Fruit fly (Drosophila melanogaster) whole organism, wandering third instar larva: Measurements from ENCODE around the gene cpb.

Experiments
- Abd-B ChIP-seq: fragments of >200 bp; optimal IDR thresholded peaks from 2 replicates; lab custom pipeline; 2017; ENCODE audit warnings: missing biosample characterization, missing genetic modification characterization
- CG32264 ChIP-seq: fragments of 200-800 bp; sonication (Bioruptor generic); optimal IDR thresholded peaks from 2 replicates; lab custom pipeline; 2016; ENCODE audit warnings: missing biosample characterization, missing genetic modification characterization
- CG9705 ChIP-seq: fragments of 200-800 bp; sonication (Bioruptor generic); optimal IDR thresholded peaks from 2 replicates; lab custom pipeline; 2018; ENCODE audit warnings: missing biosample characterization, mild to moderate bottlenecking, missing genetic modification characterization
- CrebA ChIP-seq: fragments of 200-800 bp; sonication (Bioruptor generic); optimal IDR thresholded peaks from 2 replicates; lab custom pipeline; 2016; ENCODE audit warnings: missing biosample characterization, mild to moderate bottlenecking, missing genetic modification characterization, borderline replicate concordance
- Dfd ChIP-seq: fragments of >200 bp; optimal IDR thresholded peaks from 2 replicates; lab custom pipeline; 2017; ENCODE audit warnings: missing biosample characterization, missing genetic modification characterization
- Dif ChIP-seq: fragments of 200-275, 200-300 bp; sonication (Bioruptor generic); optimal IDR thresholded peaks from 2 replicates; lab custom pipeline; 2018; ENCODE audit warnings: missing biosample characterization, missing genetic modification characterization; ENCODE audit not compliant: partially characterized antibody
- GATAd ChIP-seq: sonication (Bioruptor generic); optimal IDR thresholded peaks from 2 replicates; lab custom pipeline; 2016; ENCODE audit warnings: missing biosample characterization, missing genetic modification characterization
- HLH106 ChIP-seq: fragments of 200-800 bp; optimal IDR thresholded peaks from 3 replicates; lab custom pipeline; 2019; ENCODE audit warnings: missing biosample characterization, mild to moderate bottlenecking, missing genetic modification characterization, moderate library complexity
- Hnf4 ChIP-seq: fragments of 200-800 bp; sonication (Bioruptor generic); optimal IDR thresholded peaks from 2 replicates; lab custom pipeline; 2016; ENCODE audit warnings: missing biosample characterization, mild to moderate bottlenecking, missing genetic modification characterization
- Hr78 ChIP-seq: fragments of >200 bp; optimal IDR thresholded peaks from 2 replicates; lab custom pipeline; 2017; ENCODE audit warnings: missing biosample characterization, missing genetic modification characterization
- Hr83 ChIP-seq: fragments of 200-300 bp; sonication (Bioruptor generic); optimal IDR thresholded peaks from 2 replicates; lab custom pipeline; 2016; ENCODE audit warnings: missing biosample characterization, mild to moderate bottlenecking, missing genetic modification characterization, moderate library complexity; ENCODE audit not compliant: poor library complexity, severe bottlenecking
- Jra ChIP-seq: sonication (Bioruptor generic); optimal IDR thresholded peaks from 2 replicates; lab custom pipeline; 2016; ENCODE audit warnings: missing biosample characterization, missing genetic modification characterization
- Mio ChIP-seq: sonication (Bioruptor generic); optimal IDR thresholded peaks from 2 replicates; lab custom pipeline; 2016; ENCODE audit warnings: missing biosample characterization, missing genetic modification characterization
- Myc ChIP-seq: fragments of >200 bp; optimal IDR thresholded peaks from 2 replicates; lab custom pipeline; 2017
- N ChIP-seq: fragments of >200 bp; optimal IDR thresholded peaks from 2 replicates; lab custom pipeline; 2018; ENCODE audit warnings: missing biosample characterization, missing external identifiers, missing genetic modification characterization
- OdsH ChIP-seq: fragments of 200-800 bp; sonication (Bioruptor generic); optimal IDR thresholded peaks from 2 replicates; lab custom pipeline; 2016; ENCODE audit warnings: missing biosample characterization, mild to moderate bottlenecking, missing genetic modification characterization
- Rel ChIP-seq, 2 experiments: fragments of 200-800 bp; sonication (Bioruptor generic) in 1 of 2; optimal IDR thresholded peaks; 2 replicates in 1 of 2; 3 replicates in 1 of 2; lab custom pipeline; 2016 to 2019; ENCODE audit warnings: mild to moderate bottlenecking in 2 of 2, missing biosample characterization in 2 of 2, missing genetic modification characterization in 2 of 2, moderate library complexity in 1 of 2
- Sp1 ChIP-seq: fragments of 200-800 bp; sonication (Bioruptor generic); optimal IDR thresholded peaks from 3 replicates; lab custom pipeline; 2019; ENCODE audit warnings: missing biosample characterization, mild to moderate bottlenecking, missing genetic modification characterization, moderate library complexity
- Vsx2 ChIP-seq: fragments of 200-300, 225-300 bp; sonication (Bioruptor generic); optimal IDR thresholded peaks from 2 replicates; lab custom pipeline; 2018; ENCODE audit warnings: missing biosample characterization, missing genetic modification characterization; ENCODE audit not compliant: partially characterized antibody
- br ChIP-seq: fragments of 200-800 bp; sonication (Bioruptor generic); optimal IDR thresholded peaks from 2 replicates; lab custom pipeline; 2016; ENCODE audit warnings: missing biosample characterization, missing genetic modification characterization
- brk ChIP-seq: fragments of 200-800 bp; sonication (Bioruptor generic); optimal IDR thresholded peaks from 2 replicates; lab custom pipeline; 2016; ENCODE audit warnings: missing biosample characterization, mild to moderate bottlenecking, missing genetic modification characterization
- dl ChIP-seq, 2 experiments: fragments of 175-275, 200-275 bp in 1 of 2; fragments of 200-275 bp in 1 of 2; sonication (Bioruptor generic); optimal IDR thresholded peaks; lab custom pipeline; 2018; ENCODE audit warnings: mild to moderate bottlenecking in 2 of 2, missing biosample characterization in 2 of 2, missing genetic modification characterization in 2 of 2, moderate library complexity in 2 of 2; ENCODE audit not compliant: partially characterized antibody in 2 of 2, insufficient read depth in 1 of 2
- dmrt93B ChIP-seq: fragments of 200-800 bp; sonication (Bioruptor generic); optimal IDR thresholded peaks from 2 replicates; lab custom pipeline; 2018; ENCODE audit warnings: missing biosample characterization, mild to moderate bottlenecking, missing genetic modification characterization
- dsf ChIP-seq: sonication (Bioruptor generic); optimal IDR thresholded peaks from 2 replicates; lab custom pipeline; 2016; ENCODE audit warnings: missing biosample characterization, missing genetic modification characterization, borderline replicate concordance
- ey ChIP-seq: fragments of 200-800 bp; sonication (Bioruptor generic); optimal IDR thresholded peaks from 2 replicates; lab custom pipeline; 2016; ENCODE audit warnings: missing biosample characterization, missing genetic modification characterization
- foxo ChIP-seq, 2 experiments: fragments of 200-800 bp; sonication (Bioruptor generic); optimal IDR thresholded peaks; 2 replicates in 1 of 2; 3 replicates in 1 of 2; lab custom pipeline; 2016 to 2017; ENCODE audit warnings: missing biosample characterization in 2 of 2, missing genetic modification characterization in 2 of 2
- fru ChIP-seq: fragments of 200-800 bp; sonication (Bioruptor generic); optimal IDR thresholded peaks from 3 replicates; lab custom pipeline; 2016; ENCODE audit warnings: missing biosample characterization, mild to moderate bottlenecking, missing genetic modification characterization
- h ChIP-seq: fragments of 200-800 bp; sonication (Bioruptor generic); optimal IDR thresholded peaks from 3 replicates; lab custom pipeline; 2016; ENCODE audit warnings: missing biosample characterization, mild to moderate bottlenecking, missing genetic modification characterization
- jim ChIP-seq: fragments of 175-275, 200-325 bp; sonication (Bioruptor generic); optimal IDR thresholded peaks from 2 replicates; lab custom pipeline; 2016; ENCODE audit warnings: missing biosample characterization, mild to moderate bottlenecking, missing genetic modification characterization
- lola ChIP-seq: fragments of >200 bp; optimal IDR thresholded peaks from 2 replicates; lab custom pipeline; 2017; ENCODE audit warnings: missing biosample characterization, missing genetic modification characterization
- pan ChIP-seq: fragments of >200 bp; optimal IDR thresholded peaks from 2 replicates; lab custom pipeline; 2017
- psq ChIP-seq: fragments of 200-800 bp; sonication (Bioruptor generic); optimal IDR thresholded peaks from 3 replicates; lab custom pipeline; 2017; ENCODE audit warnings: missing biosample characterization, mild to moderate bottlenecking, missing genetic modification characterization, moderate library complexity
- rgr ChIP-seq: fragments of 200-800 bp; sonication (Bioruptor generic); optimal IDR thresholded peaks from 3 replicates; lab custom pipeline; 2016; ENCODE audit warnings: missing biosample characterization, mild to moderate bottlenecking, missing genetic modification characterization
- sage ChIP-seq: fragments of 200-800 bp; sonication (Bioruptor generic); optimal IDR thresholded peaks from 2 replicates; lab custom pipeline; 2016; ENCODE audit warnings: missing biosample characterization, mild to moderate bottlenecking, missing genetic modification characterization
- sv ChIP-seq: fragments of 200-800 bp; sonication (Bioruptor generic); optimal IDR thresholded peaks from 3 replicates; lab custom pipeline; 2016; ENCODE audit warnings: missing biosample characterization, missing genetic modification characterization
- tai ChIP-seq: sonication (Bioruptor generic); optimal IDR thresholded peaks from 2 replicates; lab custom pipeline; 2016; ENCODE audit warnings: missing biosample characterization, missing genetic modification characterization
- usp ChIP-seq: fragments of >200 bp; optimal IDR thresholded peaks from 2 replicates; lab custom pipeline; 2017; ENCODE audit warnings: missing biosample characterization, missing genetic modification characterization
- woc ChIP-seq: sonication (Bioruptor generic); optimal IDR thresholded peaks from 2 replicates; lab custom pipeline; 2016; ENCODE audit warnings: missing biosample characterization, mild to moderate bottlenecking, missing genetic modification characterization

cpb gene

dm6 chr2L:1733155-1733813, 28.6 kb downstream of the cpb start:
- no peak for TF ChIP-seq Myc (lab: Kevin White, UChicago)
- no peak for TF ChIP-seq OdsH (GFP tag; lab: Kevin White, UChicago)
- no peak for TF ChIP-seq Hnf4 (GFP tag; lab: Kevin White, UChicago)
- TF ChIP-seq h (GFP tag; lab: Kevin White, UChicago), result no peak
- TF ChIP-seq GATAd (GFP tag; lab: Kevin White, UChicago), result no peak
- no peak for TF ChIP-seq CG9705
- no peak for TF ChIP-seq dsf (GFP tag; lab: Kevin White, UChicago)
- no peak for TF ChIP-seq Hr78
- TF ChIP-seq HLH106 (tag; lab: Kevin White, UChicago), result no peak
- no peak for TF ChIP-seq br (GFP tag; lab: Kevin White, UChicago)
- TF ChIP-seq foxo (GFP tag; optimal IDR thresholded peaks at IDR 0.05; lab: Kevin White, UChicago), result no peak
- TF ChIP-seq CrebA (GFP tag; lab: Kevin White, UChicago), result no peak
- no peak for TF ChIP-seq Sp1 (GFP tag; lab: Kevin White, UChicago)
- no peak for TF ChIP-seq Jra (GFP tag; lab: Kevin White, UChicago)
- no peak for TF ChIP-seq tai (GFP tag; lab: Kevin White, UChicago)
- no peak for TF ChIP-seq pan (lab: Kevin White, UChicago)
- no peak for TF ChIP-seq dmrt93B
- no peak for TF ChIP-seq Dif (GFP tag; lab: Kevin White, UChicago)
- no peak for TF ChIP-seq N (GFP tag; lab: Kevin White, UChicago)
- no peak for TF ChIP-seq fru

DNA sequence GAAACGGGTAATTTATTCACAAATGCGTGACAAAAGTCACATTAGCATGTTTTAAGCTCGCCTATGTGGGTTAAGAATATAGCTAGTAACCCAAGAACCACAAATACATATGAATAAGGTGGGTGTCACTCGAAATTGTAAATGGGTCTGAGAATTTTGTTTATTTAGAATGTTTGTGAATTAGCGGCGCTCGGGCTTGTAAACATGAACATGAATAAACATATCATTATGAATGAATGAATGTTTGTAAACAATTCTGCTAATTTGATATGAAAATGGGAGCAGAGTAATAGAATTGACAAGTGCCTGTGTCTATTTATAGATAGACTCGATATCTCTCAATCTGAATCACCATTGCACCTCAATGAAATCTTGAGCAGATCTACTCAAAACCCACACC, 30.4 kb downstream of the cpb start:
- no peak for TF ChIP-seq usp (GFP tag; lab: Kevin White, UChicago)
- no peak for TF ChIP-seq Dfd
- no peak for TF ChIP-seq GATAd (GFP tag; lab: Kevin White, UChicago)
- TF ChIP-seq N (GFP tag; lab: Kevin White, UChicago), result no peak
- TF ChIP-seq ey (GFP tag; lab: Kevin White, UChicago), result no peak
- no peak for TF ChIP-seq psq (GFP tag; lab: Kevin White, UChicago)
- no peak for TF ChIP-seq Hnf4 (GFP tag; lab: Kevin White, UChicago)
- TF ChIP-seq pan (lab: Kevin White, UChicago), result no peak
- no peak for TF ChIP-seq sage (GFP tag; lab: Kevin White, UChicago)
- no peak for TF ChIP-seq CrebA (GFP tag; lab: Kevin White, UChicago)
- TF ChIP-seq rgr (GFP tag; lab: Kevin White, UChicago), result no peak
- no peak for TF ChIP-seq dsf (GFP tag; lab: Kevin White, UChicago)
- no peak for TF ChIP-seq dmrt93B
- TF ChIP-seq Mio (GFP tag; lab: Kevin White, UChicago), result no peak
- no peak for TF ChIP-seq Dif (GFP tag; lab: Kevin White, UChicago)
- no peak for TF ChIP-seq foxo (GFP tag; optimal IDR thresholded peaks at IDR 0.05; lab: Kevin White, UChicago)
- no peak for TF ChIP-seq fru

dm6 chr2L:1737057-1737581, 32.4 kb downstream of the cpb start:
- TF ChIP-seq psq (GFP tag; lab: Kevin White, UChicago), result peak; percentile 42
- TF ChIP-seq Abd-B (GFP tag; lab: Kevin White, UChicago), result no peak
- TF ChIP-seq Jra (GFP tag; lab: Kevin White, UChicago), result no peak
- TF ChIP-seq sage (GFP tag; lab: Kevin White, UChicago), result no peak
- TF ChIP-seq Hr78, result no peak
- TF ChIP-seq pan (lab: Kevin White, UChicago), result no peak
- TF ChIP-seq Mio (GFP tag; lab: Kevin White, UChicago), result no peak
- no peak for TF ChIP-seq CG9705
- TF ChIP-seq N (GFP tag; lab: Kevin White, UChicago), result no peak
- no peak for TF ChIP-seq Rel (GFP tag; optimal IDR thresholded peaks at IDR 0.05; lab: Kevin White, UChicago)
- no peak for TF ChIP-seq Rel (tag; optimal IDR thresholded peaks at IDR 0.05; lab: Kevin White, UChicago)
- no peak for TF ChIP-seq Vsx2 (GFP tag; lab: Kevin White, UChicago)
- no peak for TF ChIP-seq dsf (GFP tag; lab: Kevin White, UChicago)
- peak; percentile 31 for TF ChIP-seq Hnf4 (GFP tag; lab: Kevin White, UChicago)
- TF ChIP-seq CrebA (GFP tag; lab: Kevin White, UChicago), result no peak
- no peak for TF ChIP-seq Sp1 (GFP tag; lab: Kevin White, UChicago)
- no peak for TF ChIP-seq Dfd
- TF ChIP-seq br (GFP tag; lab: Kevin White, UChicago), result peak; percentile 48
- TF ChIP-seq Myc (lab: Kevin White, UChicago), result no peak
- TF ChIP-seq dmrt93B, result no peak
- no peak for TF ChIP-seq brk (GFP tag; lab: Kevin White, UChicago)
- peak in 1 of 2 experiments; percentile 34 for TF ChIP-seq dl (GFP tag; optimal IDR thresholded peaks at IDR 0.05; lab: Kevin White, UChicago; ENCODE audit: insufficient read depth in 1 of 2, partially characterized antibody in 2 of 2)
- TF ChIP-seq usp (GFP tag; lab: Kevin White, UChicago), result no peak
- peak; percentile 77 for TF ChIP-seq ey (GFP tag; lab: Kevin White, UChicago)
- no peak for TF ChIP-seq jim (GFP tag; lab: Kevin White, UChicago)
- no peak for TF ChIP-seq woc (GFP tag; lab: Kevin White, UChicago)
- peak; percentile 92 for TF ChIP-seq sv (GFP tag; lab: Kevin White, UChicago)
- no peak for TF ChIP-seq lola
- TF ChIP-seq GATAd (GFP tag; lab: Kevin White, UChicago), result no peak
- peak; percentile 16 for TF ChIP-seq HLH106 (tag; lab: Kevin White, UChicago)
- peak; percentile 64 for TF ChIP-seq OdsH (GFP tag; lab: Kevin White, UChicago)
- no peak for TF ChIP-seq CG32264 (GFP tag; lab: Kevin White, UChicago)
- peak; percentile 69 for TF ChIP-seq h (GFP tag; lab: Kevin White, UChicago)
- peak; percentile 78 for TF ChIP-seq Dif (GFP tag; lab: Kevin White, UChicago)
- no peak for TF ChIP-seq Hr83 (GFP tag; lab: Kevin White, UChicago)
- no peak for TF ChIP-seq tai (GFP tag; lab: Kevin White, UChicago)
- peak in 1 of 2 experiments; percentile 68 for TF ChIP-seq foxo (GFP tag; optimal IDR thresholded peaks at IDR 0.05; lab: Kevin White, UChicago)
- TF ChIP-seq fru, result peak; percentile 78
